Fruit fly (Drosophila melanogaster) whole organism, prepupa: ENCODE data around the gene TyrR.

Experiments used
- Blimp-1 ChIP-seq: fragments of 200-800 bp; sonication (Bioruptor generic); optimal IDR thresholded peaks from 3 replicates; lab custom pipeline; 2017; ENCODE audit warnings: missing biosample characterization, missing genetic modification characterization, mild to moderate bottlenecking, moderate library complexity, missing genetic modification reagents
- CG11762 ChIP-seq: fragments of 200-800 bp; sonication (Bioruptor generic); optimal IDR thresholded peaks from 3 replicates; lab custom pipeline; 2016; ENCODE audit warnings: missing biosample characterization, missing genetic modification characterization; ENCODE audit not compliant: insufficient read depth
- CG34406 ChIP-seq: fragments of 200-800 bp; sonication (Bioruptor generic); optimal IDR thresholded peaks from 3 replicates; lab custom pipeline; 2016; ENCODE audit warnings: missing biosample characterization, missing genetic modification characterization
- CG6808 ChIP-seq: fragments of 200-800 bp; sonication (Bioruptor generic); optimal IDR thresholded peaks from 3 replicates; lab custom pipeline; 2017; ENCODE audit warnings: missing biosample characterization, missing genetic modification characterization, mild to moderate bottlenecking, moderate library complexity, missing genetic modification reagents
- CG9139 ChIP-seq: fragments of 200-800 bp; sonication (Bioruptor generic); optimal IDR thresholded peaks from 3 replicates; lab custom pipeline; 2017; ENCODE audit warnings: missing biosample characterization, mild to moderate bottlenecking, missing genetic modification characterization
- Ets21C ChIP-seq: fragments of 200-800 bp; sonication (Bioruptor generic); optimal IDR thresholded peaks from 3 replicates; lab custom pipeline; 2016; ENCODE audit warnings: missing biosample characterization, missing genetic modification characterization
- Sox15 ChIP-seq: fragments of 200-800 bp; sonication (Bioruptor generic); optimal IDR thresholded peaks from 3 replicates; lab custom pipeline; 2016; ENCODE audit warnings: missing biosample characterization, missing genetic modification characterization

dm6 chr3R:17742542-17742941, 20.4 kb downstream of the TyrR start:
- TF ChIP-seq Ets21C, result no peak
- TF ChIP-seq CG34406 (GFP tag; lab: Kevin White, UChicago), result no peak
- TF ChIP-seq CG11762, result no peak
- TF ChIP-seq CG6808 (GFP tag; lab: Kevin White, UChicago), result no peak
- no peak for TF ChIP-seq CG9139 (GFP tag; lab: Kevin White, UChicago)
- TF ChIP-seq Sox15 (GFP tag; lab: Kevin White, UChicago), result no peak
- no peak for TF ChIP-seq Blimp-1 (GFP tag; lab: Kevin White, UChicago)
